Worm (Caenorhabditis elegans) whole organism, young adult: Measurements from ENCODE around the gene ztf-28.

Source experiments
- B0336.3 ChIP-seq: fragments of 200-800 bp; sonication (Bioruptor generic); IDR thresholded peaks from 2 replicates; pipeline ENCODE4 v1.3.6; 2022; ENCODE audit warnings: missing genetic modification characterization, missing compliant biosample characterization
- cebp-1 ChIP-seq, 2 experiments: fragments of 200-800 bp in 1 of 2; sonication (Bioruptor generic) in 1 of 2; sonication (generic microtip) in 1 of 2; IDR thresholded peaks in 1 of 2; optimal IDR thresholded peaks in 1 of 2; 2 replicates each; pipeline versions ENCODE4 v1.3.6 to Lab custom; 2017 to 2022; ENCODE audit warnings: missing compliant biosample characterization in 2 of 2, missing genetic modification characterization in 2 of 2, mild to moderate bottlenecking in 1 of 2, missing genetic modification reagents in 1 of 2, moderate library complexity in 1 of 2
- ceh-100 ChIP-seq: fragments of 200-800 bp; sonication (Bioruptor generic); IDR thresholded peaks from 2 replicates; pipeline ENCODE4 v1.3.6; 2022; ENCODE audit warnings: missing genetic modification reagents, missing genetic modification characterization, missing compliant biosample characterization
- egl-18 ChIP-seq: fragments of 200-800 bp; sonication (Bioruptor generic); IDR thresholded peaks from 2 replicates; pipeline ENCODE4 v1.3.6; 2022; ENCODE audit warnings: missing genetic modification reagents, missing genetic modification characterization, missing compliant biosample characterization
- ets-4 ChIP-seq: fragments of 200-800 bp; sonication (Bioruptor generic); optimal IDR thresholded peaks from 2 replicates; lab custom pipeline; 2018; ENCODE audit warnings: mild to moderate bottlenecking, missing genetic modification characterization, missing compliant biosample characterization
- let-526 ChIP-seq: fragments of 200-800 bp; sonication (Bioruptor generic); IDR thresholded peaks from 2 replicates; pipeline ENCODE4 v1.3.6; 2022; ENCODE audit warnings: missing genetic modification reagents, missing genetic modification characterization, missing compliant biosample characterization
- nhr-90 ChIP-seq: sonication (generic microtip); optimal IDR thresholded peaks from 2 replicates; lab custom pipeline; 2016; ENCODE audit warnings: missing genotype, mild to moderate bottlenecking, missing genetic modification characterization, missing compliant biosample characterization
- unc-62 ChIP-seq: fragments of 150-350 bp; optimal IDR thresholded peaks from 2 replicates; lab custom pipeline; 2014; ENCODE audit warnings: missing biosample characterization, missing genetic modification reagents, missing genetic modification characterization

DNA sequence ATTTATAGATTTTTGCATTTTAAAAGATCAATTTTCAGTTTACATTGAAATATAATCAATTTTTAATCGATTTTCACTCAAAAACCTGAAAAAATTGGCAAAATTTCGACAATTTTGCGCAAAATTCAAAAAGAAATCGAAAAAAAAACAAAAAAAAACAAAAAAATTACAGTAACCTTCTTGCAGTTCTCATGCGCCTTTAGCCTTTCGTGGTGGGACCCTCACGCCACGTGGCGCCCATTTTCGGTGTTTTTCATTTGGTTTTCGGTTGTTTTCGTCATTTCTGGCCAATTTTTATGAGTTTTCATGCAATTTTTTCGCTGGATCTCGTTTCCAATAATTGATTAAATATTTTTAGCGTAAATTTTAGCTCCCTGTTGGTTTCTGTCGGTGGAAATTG, 23.1 kb upstream of the ztf-28 start:
- TF ChIP-seq B0336.3 (GFP tag; lab: Robert Waterston, UW), result no peak
- TF ChIP-seq unc-62 (GFP tag; lab: Kevin White, UChicago), result no peak
- TF ChIP-seq nhr-90 (tag; lab: Kevin White, UChicago), result no peak
- TF ChIP-seq ets-4 (GFP tag; lab: Kevin White, UChicago), result no peak
- TF ChIP-seq ceh-100 (GFP tag; lab: Robert Waterston, UW), result no peak
- no peak for TF ChIP-seq egl-18 (GFP tag; lab: Robert Waterston, UW)
- TF ChIP-seq cebp-1 (GFP tag; IDR thresholded peaks at IDR 0.05; lab: Robert Waterston, UW), result no peak
- TF ChIP-seq cebp-1 (tag; optimal IDR thresholded peaks at IDR 0.05; lab: Kevin White, UChicago), result no peak
- no peak for TF ChIP-seq let-526 (GFP tag; lab: Robert Waterston, UW)
